Fruit fly (Drosophila melanogaster): ENCODE data around the gene MCTS1.

The MCTS1 gene

dm6 chrX:6062160-6062559 is 24.5 kb downstream of the MCTS1 start:
- TF ChIP-seq CTCF (optimal IDR thresholded peaks at IDR 0.05) (no peak), CG8478 (optimal IDR thresholded peaks at IDR 0.05) (no peak)

DNA sequence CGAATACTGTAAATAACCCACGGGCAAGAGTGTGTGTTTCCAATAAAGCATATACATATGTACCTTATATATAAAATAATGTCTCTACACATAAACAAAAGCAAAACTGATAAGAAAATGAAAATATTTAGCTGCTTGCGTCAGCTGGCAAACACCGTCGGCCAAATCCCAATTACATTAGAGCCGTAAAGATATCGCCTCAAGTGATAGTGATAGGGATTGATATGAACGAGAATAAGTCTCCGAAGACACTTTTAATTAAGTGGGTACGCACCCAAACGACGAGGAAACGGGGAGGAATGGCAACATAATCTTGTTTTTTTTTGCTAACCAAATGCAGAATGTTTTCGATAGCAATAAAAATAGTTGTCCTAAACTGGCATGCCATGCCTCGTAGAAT is 26.8 kb downstream of the MCTS1 start:
- TF ChIP-seq CG8478 (optimal IDR thresholded peaks at IDR 0.05) (no peak), CTCF (optimal IDR thresholded peaks at IDR 0.05) (no peak)

DNA sequence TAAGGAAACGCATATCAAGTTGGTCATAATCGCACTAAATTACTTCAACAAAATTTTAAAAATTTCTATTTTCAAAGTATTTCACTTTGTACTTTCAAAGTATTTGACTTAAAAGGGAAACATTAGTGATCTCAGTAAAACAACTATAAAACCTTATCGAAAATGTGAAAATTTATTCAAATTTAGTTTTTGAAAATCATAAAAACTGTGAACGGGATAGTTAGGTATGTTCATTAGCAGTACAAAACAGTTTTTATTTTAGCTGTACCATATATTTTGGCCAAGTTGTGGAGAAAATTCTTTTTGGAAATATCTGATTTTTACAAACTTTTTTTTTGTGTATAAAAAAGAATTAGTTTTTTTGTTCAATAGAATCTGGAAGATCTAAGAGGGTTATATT is 28.6 kb downstream of the MCTS1 start, which contains the start of gene CG43115:
Gene CG43115, minus strand, starts transcription at position 101 of the 400 bp plus-strand sequence.
- TF ChIP-seq CG8478 (optimal IDR thresholded peaks at IDR 0.05) (no peak), CTCF (optimal IDR thresholded peaks at IDR 0.05) (no peak)

- TF ChIP-seq CTCF (optimal IDR thresholded peaks at IDR 0.05) (no peak), CG8478 (optimal IDR thresholded peaks at IDR 0.05) (no peak)
Observed at dm6 chrX:6067281-6068008, 29.8 kb downstream of the MCTS1 start, which contains the start of gene CG5928. Gene CG5928, plus strand, starts transcription at chrX:6067958.

- no peak for TF ChIP-seq CTCF (optimal IDR thresholded peaks at IDR 0.05)
Observed at dm6 chrX:6068714-6069113, 31.0 kb downstream of the MCTS1 start.

DNA sequence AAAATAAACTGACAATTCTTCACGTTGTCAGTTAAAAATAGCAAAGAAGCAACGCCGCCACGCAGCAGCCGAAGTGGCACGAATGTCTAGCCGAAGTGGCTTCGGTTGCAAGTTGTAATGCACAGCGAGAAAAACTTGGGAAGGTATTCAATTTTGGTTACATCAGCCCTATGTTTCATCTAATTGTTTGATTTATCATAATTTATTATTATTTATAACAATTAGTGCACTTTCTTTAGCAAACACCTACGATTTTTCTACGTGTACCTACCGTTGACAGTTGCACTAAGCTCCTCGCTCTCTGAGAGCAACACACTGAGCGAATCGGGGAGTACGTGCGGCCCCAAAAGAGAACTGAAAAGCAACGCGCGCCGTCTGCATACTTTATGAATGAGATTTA is 37.2 kb downstream of the MCTS1 start, which contains the start of gene Tsp5D:
Gene Tsp5D, minus strand, starts transcription at position 13 of the 400 bp plus-strand sequence.
- TF ChIP-seq CG8478 (optimal IDR thresholded peaks at IDR 0.05) (no peak), CTCF (optimal IDR thresholded peaks at IDR 0.05) (no peak)

DNA sequence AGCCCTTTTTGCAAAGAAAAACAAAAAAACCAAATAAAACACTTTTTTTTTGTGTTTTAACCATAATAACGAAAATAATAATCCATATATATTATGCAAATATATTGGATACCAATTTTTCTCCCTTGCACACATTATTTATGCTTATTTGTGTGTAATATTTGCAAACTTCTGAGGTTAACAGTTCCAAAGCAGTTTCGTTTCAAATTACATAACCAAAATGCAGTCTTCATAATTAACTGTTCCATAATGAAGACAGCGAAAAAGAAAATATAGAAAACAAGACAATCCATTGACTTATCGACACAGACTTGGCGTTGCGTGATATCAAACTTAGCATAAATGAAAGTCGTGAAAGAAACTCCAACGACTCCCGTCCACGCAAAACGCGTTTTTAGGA is 37.9 kb downstream of the MCTS1 start:
- TF ChIP-seq CTCF (optimal IDR thresholded peaks at IDR 0.05) (no peak), CG8478 (optimal IDR thresholded peaks at IDR 0.05) (no peak)

DNA sequence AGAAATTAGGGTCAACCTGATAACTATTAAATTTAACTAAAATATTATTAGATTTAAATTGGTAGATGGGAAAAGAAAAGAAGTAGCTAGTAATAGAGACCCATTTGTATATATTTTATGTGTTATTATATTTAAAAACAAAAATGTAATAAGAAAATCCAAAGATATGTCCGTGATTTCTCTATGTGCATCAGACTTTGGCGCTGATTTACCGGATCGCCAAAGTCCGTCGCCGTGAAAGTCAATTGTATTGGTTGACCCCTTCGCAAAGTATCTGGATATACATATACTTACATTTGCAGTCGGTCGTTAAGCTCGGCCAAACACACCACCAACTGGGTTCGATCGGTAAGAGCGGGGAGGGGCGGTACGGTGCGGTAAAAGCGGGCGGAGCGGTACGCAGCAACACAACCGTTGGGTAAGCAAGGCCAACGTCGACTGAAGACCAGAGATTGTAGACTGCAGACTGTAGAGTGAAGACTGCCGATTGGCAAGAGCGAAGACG is 39.4 kb downstream of the MCTS1 start:
- TF ChIP-seq CG8478 (optimal IDR thresholded peaks at IDR 0.05) = no peak
- no peak for TF ChIP-seq CTCF (optimal IDR thresholded peaks at IDR 0.05)

dm6 chrX:6077686-6078085 is 40.0 kb downstream of the MCTS1 start, which contains the start of gene CG4666:
Gene CG4666, minus strand, starts transcription at chrX:6077786.
- no peak for TF ChIP-seq CG8478 (optimal IDR thresholded peaks at IDR 0.05)
- no peak for TF ChIP-seq CTCF (optimal IDR thresholded peaks at IDR 0.05)

DNA sequence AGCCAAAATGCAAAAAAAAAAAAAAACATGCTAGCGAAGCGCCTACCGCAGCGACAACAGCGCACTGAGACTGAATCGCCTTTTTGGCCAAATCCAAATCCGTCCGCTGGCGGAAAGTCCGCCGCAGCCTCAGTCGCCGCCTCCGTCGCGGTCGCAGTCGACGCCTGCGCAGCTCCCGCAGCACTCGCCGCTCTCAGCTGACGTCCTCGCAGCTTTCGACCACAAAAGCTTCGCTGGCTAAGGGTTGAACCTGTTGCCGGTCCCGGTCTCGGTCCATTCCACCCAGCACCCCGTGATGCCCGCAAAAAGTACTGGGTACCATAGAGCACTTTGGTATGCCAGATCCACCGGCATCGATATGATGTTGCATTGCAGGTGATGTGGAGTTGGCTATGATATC is 43.6 kb downstream of the MCTS1 start, which contains the start of gene CG4660:
Gene CG4660, minus strand, starts transcription at position 77 of the 400 bp plus-strand sequence.
- TF ChIP-seq CG8478 (optimal IDR thresholded peaks at IDR 0.05) (no peak), CTCF (optimal IDR thresholded peaks at IDR 0.05) (no peak)
